Worm (Caenorhabditis elegans) whole organism, L4/young adult: Measurements from ENCODE around the gene pigt-1.

ENCODE experiments used
- dao-5 ChIP-seq: sonication (generic microtip); optimal IDR thresholded peaks from 2 replicates; lab custom pipeline; 2016; ENCODE audit warnings: missing genotype, missing genetic modification characterization, moderate library complexity, missing compliant biosample characterization
- him-1 ChIP-seq: sonication (generic microtip); optimal IDR thresholded peaks from 2 replicates; lab custom pipeline; 2016; ENCODE audit warnings: missing genotype, missing genetic modification reagents, missing genetic modification characterization, missing compliant biosample characterization

- TF ChIP-seq him-1 (tag; lab: Kevin White, UChicago) (no peak), dao-5 (no peak)
Observed at ce11 chrV:10931189-10931588, 27.4 kb downstream of the pigt-1 start, which contains the start of gene scvp-1.
